Worm (Caenorhabditis elegans): ENCODE data around the gene ZK1320.9.

ZK1320.9 gene

DNA sequence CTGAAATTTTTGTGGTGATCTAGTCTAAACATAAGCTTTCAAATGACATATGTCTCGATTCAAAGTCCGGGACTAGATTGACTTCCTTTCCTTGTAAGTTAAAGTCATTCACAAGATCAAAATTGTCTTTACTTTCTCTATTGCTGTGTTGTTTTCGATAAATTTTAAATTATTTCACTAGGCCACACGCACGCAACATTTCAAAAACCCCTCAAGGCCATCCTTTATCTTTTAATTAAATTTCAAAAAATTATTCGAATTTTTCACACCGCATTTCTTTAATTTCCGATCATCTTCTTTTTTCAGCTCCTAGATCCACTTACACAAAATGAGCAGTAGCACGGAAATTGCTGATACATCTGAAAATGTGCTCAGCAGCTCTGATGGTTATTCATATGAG, 50.2 kb downstream of the ZK1320.9 start, which contains the start of gene ZK1307.7:
TSS of gene ZK1307.7 (plus strand) at position 301 of the 400 bp plus-strand sequence.
- no peak for TF ChIP-seq nhr-11 (tag; optimal IDR thresholded peaks at IDR 0.05)
- no peak for TF ChIP-seq sma-3 (GFP tag; optimal IDR thresholded peaks at IDR 0.05)
- TF ChIP-seq ZK546.5 (tag; optimal IDR thresholded peaks at IDR 0.05) = no peak
- TF ChIP-seq R02D3.7 (tag; optimal IDR thresholded peaks at IDR 0.05) = no peak
- no peak for TF ChIP-seq ceh-16 (tag; optimal IDR thresholded peaks at IDR 0.05)
- no peak for TF ChIP-seq skn-1 (tag; optimal IDR thresholded peaks at IDR 0.05)
- TF ChIP-seq lin-39 (tag; optimal IDR thresholded peaks at IDR 0.05) = no peak
- TF ChIP-seq nhr-21 (tag; optimal IDR thresholded peaks at IDR 0.05) = no peak
- no peak for TF ChIP-seq unc-62 (GFP tag; optimal IDR thresholded peaks at IDR 0.05)
- TF ChIP-seq Y55F3AM.14 (GFP tag; optimal IDR thresholded peaks at IDR 0.05) = no peak
- TF ChIP-seq nhr-10 (tag; optimal IDR thresholded peaks at IDR 0.05) = no peak
- TF ChIP-seq nhr-12 (tag; optimal IDR thresholded peaks at IDR 0.05) = no peak
- TF ChIP-seq nhr-129 (tag; optimal IDR thresholded peaks at IDR 0.05) = no peak

Data from whole organism, L2 larva.